Worm (Caenorhabditis elegans) whole organism, L3 larva: ENCODE results near the gene set-8.

Source experiments
- ama-1 ChIP-seq: fragments of 150-350 bp; optimal IDR thresholded peaks from 2 replicates; lab custom pipeline; 2018
- egl-5 ChIP-seq: fragments of 150-350 bp; optimal IDR thresholded peaks from 2 replicates; lab custom pipeline; 2017; ENCODE audit warnings: missing biosample characterization, missing genetic modification reagents, missing genetic modification characterization, inconsistent platforms
- nhr-23 ChIP-seq: fragments of 150-350 bp; optimal IDR thresholded peaks from 2 replicates; lab custom pipeline; 2014; ENCODE audit warnings: missing biosample characterization, missing genetic modification reagents, missing genetic modification characterization
- nhr-76 ChIP-seq: fragments of 150-350 bp; sonication (generic microtip); optimal IDR thresholded peaks from 5 replicates; lab custom pipeline; 2014; ENCODE audit warnings: missing biosample characterization, missing genetic modification characterization
- unc-39 ChIP-seq: sonication (generic microtip); optimal IDR thresholded peaks from 4 replicates; lab custom pipeline; 2017; ENCODE audit warnings: missing biosample characterization, missing genetic modification characterization
- zag-1 ChIP-seq: fragments of 150-350 bp; optimal IDR thresholded peaks from 2 replicates; lab custom pipeline; 2014; ENCODE audit warnings: missing biosample characterization, missing genetic modification characterization

- TF ChIP-seq unc-39 (tag; lab: Kevin White, UChicago) (no peak), zag-1 (tag; lab: Kevin White, UChicago) (no peak), nhr-76 (no peak), ama-1 (lab: Kevin White, UChicago) (no peak), nhr-23 (tag; lab: Kevin White, UChicago) (no peak), egl-5 (tag; lab: Kevin White, UChicago) (no peak)
Measured at ce11 chrX:13417479-13417878, 29.0 kb upstream of the set-8 start.
